Fruit fly (Drosophila melanogaster) whole organism, embryonic: ENCODE data around the gene Ufsp2.
A peak's percentile ranks its signal among the peaks of the same experiment; 100 is the strongest.

Experiments
- Awh ChIP-seq: fragments of 200-800 bp; sonication (Bioruptor generic); IDR thresholded peaks from 2 replicates; pipeline ENCODE4, ENCODE4 v1.3.6; 2022; ENCODE audit warnings: missing biosample characterization, missing genetic modification characterization
- Bgb ChIP-seq: fragments of 200-800 bp; sonication (Bioruptor generic); IDR thresholded peaks from 2 replicates; pipeline ENCODE4 v1.3.6; 2022; ENCODE audit warnings: missing biosample characterization, missing genetic modification characterization; ENCODE audit not compliant: partially characterized antibody
- CG1024 ChIP-seq: fragments of 200-800 bp; sonication (Bioruptor generic); IDR thresholded peaks from 2 replicates; pipeline ENCODE4 v1.3.6; 2022; ENCODE audit warnings: missing biosample characterization, missing genetic modification characterization
- CG12104 ChIP-seq: fragments of 200-800 bp; sonication (Bioruptor generic); optimal IDR thresholded peaks from 3 replicates; lab custom pipeline; 2016; ENCODE audit warnings: missing biosample characterization, missing genetic modification characterization
- CG13287 ChIP-seq: fragments of 200-800 bp; sonication (Bioruptor generic); IDR thresholded peaks from 2 replicates; pipeline ENCODE4 v1.3.6; 2022; ENCODE audit warnings: missing biosample characterization, missing genetic modification characterization; ENCODE audit not compliant: partially characterized antibody
- CG15479 ChIP-seq: fragments of 200-800 bp; sonication (Bioruptor generic); optimal IDR thresholded peaks from 3 replicates; lab custom pipeline; 2019; ENCODE audit warnings: missing biosample characterization, mild to moderate bottlenecking, missing genetic modification characterization, moderate library complexity
- CG15696 ChIP-seq: fragments of 200-800 bp; sonication (Bioruptor generic); optimal IDR thresholded peaks from 2 replicates; lab custom pipeline; 2019; ENCODE audit warnings: missing biosample characterization, mild to moderate bottlenecking, missing genetic modification characterization, moderate library complexity
- CG17361 ChIP-seq: fragments of 200-800 bp; sonication (Bioruptor generic); IDR thresholded peaks from 3 replicates; pipeline ENCODE4 v1.3.6; 2022; ENCODE audit warnings: missing biosample characterization, missing genetic modification characterization
- CG17568 ChIP-seq: fragments of 200-800 bp; sonication (Bioruptor generic); optimal IDR thresholded peaks from 2 replicates; lab custom pipeline; 2018; ENCODE audit warnings: missing biosample characterization, mild to moderate bottlenecking, missing genetic modification characterization, moderate library complexity
- CG2120 ChIP-seq: fragments of 200-800 bp; sonication (Bioruptor generic); optimal IDR thresholded peaks from 3 replicates; lab custom pipeline; 2016; ENCODE audit warnings: missing biosample characterization, missing genetic modification characterization
- CG34422 ChIP-seq: fragments of 200-800 bp; sonication (Bioruptor generic); IDR thresholded peaks from 3 replicates; pipeline ENCODE4 v1.3.6; 2022; ENCODE audit warnings: missing biosample characterization, missing genetic modification characterization
- CG4404 ChIP-seq: fragments of 200-800 bp; sonication (Bioruptor generic); IDR thresholded peaks from 2 replicates; pipeline ENCODE4 v1.3.6; 2022; ENCODE audit warnings: missing biosample characterization, missing genetic modification characterization
- CG7271 ChIP-seq: fragments of 200-800 bp; sonication (Bioruptor generic); optimal IDR thresholded peaks from 2 replicates; lab custom pipeline; 2018; ENCODE audit warnings: missing biosample characterization, mild to moderate bottlenecking, missing genetic modification characterization, moderate library complexity
- CG7786 ChIP-seq: fragments of 200-800 bp; sonication (Bioruptor generic); optimal IDR thresholded peaks from 2 replicates; lab custom pipeline; 2016; ENCODE audit warnings: missing biosample characterization, missing genetic modification characterization
- CG8765 ChIP-seq: fragments of 200-800 bp; sonication (Bioruptor generic); IDR thresholded peaks from 2 replicates; pipeline ENCODE4 v1.3.6; 2022; ENCODE audit warnings: missing biosample characterization, missing genetic modification characterization
- CG9437 ChIP-seq: fragments of 200-800 bp; sonication (Bioruptor generic); optimal IDR thresholded peaks from 2 replicates; lab custom pipeline; 2018; ENCODE audit warnings: missing biosample characterization, mild to moderate bottlenecking, missing genetic modification characterization
- Chrac-16 ChIP-seq: fragments of 200-800 bp; sonication (Bioruptor generic); optimal IDR thresholded peaks from 3 replicates; lab custom pipeline; 2016; ENCODE audit warnings: missing biosample characterization, missing genetic modification characterization
- Deaf1 ChIP-seq: fragments of 200-800 bp; optimal IDR thresholded peaks from 3 replicates; lab custom pipeline; 2019; ENCODE audit warnings: missing biosample characterization, mild to moderate bottlenecking, missing genetic modification characterization, moderate library complexity
- Doc2 ChIP-seq: fragments of 200-800 bp; sonication (Bioruptor generic); IDR thresholded peaks from 2 replicates; pipeline ENCODE4 v1.3.6; 2022; ENCODE audit warnings: missing biosample characterization, missing genetic modification characterization
- NC2α ChIP-seq: fragments of 200-800 bp; sonication (Bioruptor generic); optimal IDR thresholded peaks from 2 replicates; lab custom pipeline; 2016; ENCODE audit warnings: missing biosample characterization, missing genetic modification characterization
- Scr ChIP-seq: fragments of 200-800 bp; sonication (Bioruptor generic); IDR thresholded peaks from 2 replicates; pipeline ENCODE4 v1.3.6; 2022; ENCODE audit warnings: missing biosample characterization, missing genetic modification characterization; ENCODE audit not compliant: partially characterized antibody
- Side ChIP-seq: fragments of 200-800 bp; sonication (Bioruptor generic); optimal IDR thresholded peaks from 2 replicates; lab custom pipeline; 2016; ENCODE audit warnings: missing biosample characterization, missing genetic modification characterization
- TFAM ChIP-seq: fragments of 200-800 bp; sonication (Bioruptor generic); optimal IDR thresholded peaks from 2 replicates; lab custom pipeline; 2017; ENCODE audit warnings: missing biosample characterization, missing genetic modification characterization, inconsistent platforms
- ara ChIP-seq: fragments of 200-800 bp; sonication (Bioruptor generic); IDR thresholded peaks from 2 replicates; pipeline ENCODE4 v1.3.6; 2022; ENCODE audit warnings: missing biosample characterization, missing genetic modification characterization
- ash1 ChIP-seq: fragments of 200-800 bp; sonication (Bioruptor generic); optimal IDR thresholded peaks from 2 replicates; lab custom pipeline; 2018; ENCODE audit warnings: missing biosample characterization, mild to moderate bottlenecking, missing genetic modification characterization
- ato ChIP-seq: fragments of 200-800 bp; sonication (Bioruptor generic); IDR thresholded peaks from 2 replicates; pipeline ENCODE4 v1.3.6; 2022; ENCODE audit warnings: missing biosample characterization, missing genetic modification characterization; ENCODE audit not compliant: partially characterized antibody
- bab2 ChIP-seq: fragments of 200-800 bp; sonication (Bioruptor generic); optimal IDR thresholded peaks from 2 replicates; lab custom pipeline; 2016; ENCODE audit warnings: missing biosample characterization, missing genetic modification characterization
- cato ChIP-seq: fragments of 200-800 bp; sonication (Bioruptor generic); optimal IDR thresholded peaks from 2 replicates; lab custom pipeline; 2016; ENCODE audit warnings: missing biosample characterization, missing genetic modification characterization, borderline replicate concordance
- chinmo ChIP-seq: fragments of 200-800 bp; sonication (Bioruptor generic); IDR thresholded peaks from 4 replicates; pipeline ENCODE4 v1.3.6; 2022; ENCODE audit warnings: missing biosample characterization, missing genetic modification characterization; ENCODE audit not compliant: partially characterized antibody
- dati ChIP-seq: fragments of 200-800 bp; sonication (Bioruptor generic); IDR thresholded peaks from 2 replicates; pipeline ENCODE4 v1.3.6; 2022; ENCODE audit warnings: missing biosample characterization, missing genetic modification characterization
- disco-r ChIP-seq: fragments of 200-800 bp; sonication (Bioruptor generic); optimal IDR thresholded peaks from 2 replicates; lab custom pipeline; 2016; ENCODE audit warnings: missing biosample characterization, missing genetic modification characterization
- dysf ChIP-seq: fragments of 200-800 bp; sonication (Bioruptor generic); IDR thresholded peaks from 3 replicates; pipeline ENCODE4 v1.3.6; 2022; ENCODE audit warnings: missing biosample characterization, missing genetic modification characterization
- ems ChIP-seq: fragments of 200-800 bp; sonication (Bioruptor generic); optimal IDR thresholded peaks from 3 replicates; lab custom pipeline; 2016; ENCODE audit warnings: missing biosample characterization, missing genetic modification characterization
- fd3F ChIP-seq: fragments of 200-800 bp; sonication (Bioruptor generic); optimal IDR thresholded peaks from 2 replicates; lab custom pipeline; 2018; ENCODE audit warnings: missing biosample characterization, mild to moderate bottlenecking, missing genetic modification characterization, moderate library complexity
- h ChIP-seq: fragments of >200 bp; optimal IDR thresholded peaks from 2 replicates; lab custom pipeline; 2017
- hth ChIP-seq: fragments of >200 bp; optimal IDR thresholded peaks from 2 replicates; lab custom pipeline; 2017; ENCODE audit warnings: inconsistent platforms
- ind ChIP-seq: fragments of 200-800 bp; sonication (Bioruptor generic); optimal IDR thresholded peaks from 3 replicates; lab custom pipeline; 2016; ENCODE audit warnings: missing biosample characterization, missing genetic modification characterization
- lola ChIP-seq, 3 experiments: fragments of >200 bp in 2 of 3; fragments of 200-800 bp in 1 of 3; sonication (Bioruptor generic) in 1 of 3; optimal IDR thresholded peaks; 2 replicates each; lab custom pipeline; 2017 to 2019; ENCODE audit warnings: missing biosample characterization in 3 of 3, missing genetic modification characterization in 3 of 3, mild to moderate bottlenecking in 1 of 3, moderate library complexity in 1 of 3
- mam ChIP-seq: fragments of 200-800 bp; sonication (Bioruptor generic); optimal IDR thresholded peaks from 3 replicates; lab custom pipeline; 2016; ENCODE audit warnings: missing biosample characterization, missing genetic modification characterization
- oc ChIP-seq: fragments of 200-800 bp; sonication (Bioruptor generic); optimal IDR thresholded peaks from 2 replicates; lab custom pipeline; 2018; ENCODE audit warnings: missing biosample characterization, mild to moderate bottlenecking, missing genetic modification characterization, moderate library complexity
- org-1 ChIP-seq: fragments of 200-800 bp; sonication (Bioruptor generic); optimal IDR thresholded peaks from 2 replicates; lab custom pipeline; 2017; ENCODE audit warnings: missing biosample characterization, missing genetic modification characterization
- pfk ChIP-seq: fragments of 200-800 bp; sonication (Bioruptor generic); optimal IDR thresholded peaks from 2 replicates; lab custom pipeline; 2018; ENCODE audit warnings: missing biosample characterization, mild to moderate bottlenecking, missing genetic modification characterization, moderate library complexity
- pita ChIP-seq: fragments of 200-800 bp; sonication (Bioruptor generic); optimal IDR thresholded peaks from 2 replicates; lab custom pipeline; 2017; ENCODE audit warnings: missing biosample characterization, mild to moderate bottlenecking, missing genetic modification characterization
- pros ChIP-seq: fragments of 200-800 bp; sonication (Bioruptor generic); optimal IDR thresholded peaks from 3 replicates; lab custom pipeline; 2019; ENCODE audit warnings: missing biosample characterization, mild to moderate bottlenecking, missing genetic modification characterization, moderate library complexity
- psq ChIP-seq: fragments of 200-800 bp; sonication (Bioruptor generic); optimal IDR thresholded peaks from 2 replicates; lab custom pipeline; 2017; ENCODE audit warnings: missing biosample characterization, missing genetic modification characterization
- schlank ChIP-seq: fragments of 200-800 bp; sonication (Bioruptor generic); optimal IDR thresholded peaks from 2 replicates; lab custom pipeline; 2018; ENCODE audit warnings: missing biosample characterization, mild to moderate bottlenecking, missing genetic modification characterization
- seq ChIP-seq: fragments of 200-800 bp; sonication (Bioruptor generic); IDR thresholded peaks from 2 replicates; pipeline ENCODE4 v1.3.6; 2022; ENCODE audit warnings: missing biosample characterization, missing genetic modification characterization
- unpg ChIP-seq: fragments of 200-800 bp; sonication (Bioruptor generic); optimal IDR thresholded peaks from 3 replicates; lab custom pipeline; 2018; ENCODE audit warnings: missing biosample characterization, mild to moderate bottlenecking, missing genetic modification characterization, moderate library complexity
- wdn ChIP-seq: fragments of 200-800 bp; sonication (Bioruptor generic); IDR thresholded peaks from 2 replicates; pipeline ENCODE4 v1.3.6; 2022; ENCODE audit warnings: missing biosample characterization, missing genetic modification characterization

Gene Ufsp2

dm6 chr3L:15625676-15626414 lies 49.5 kb downstream of the Ufsp2 start (continued):
- peak; percentile 34; the same call in 1 of the 2 replicates for TF ChIP-seq CG8765 (GFP tag; lab: Robert Waterston, UW)
- peak; percentile 67 for TF ChIP-seq ara
- TF ChIP-seq Chrac-16 (GFP tag; lab: Kevin White, UChicago) = peak; percentile 83
- TF ChIP-seq wdn (GFP tag; lab: Robert Waterston, UW) = peak; percentile 48; the same call in 1 of the 2 replicates
- peak; percentile 55 for TF ChIP-seq mam
- no peak for TF ChIP-seq pros (GFP tag; lab: Kevin White, UChicago)
- peak; percentile 69 for TF ChIP-seq seq
- peak; percentile 34 for TF ChIP-seq CG7786 (GFP tag; lab: Kevin White, UChicago)
- TF ChIP-seq Deaf1 (tag; lab: Kevin White, UChicago) = peak; percentile 76
- TF ChIP-seq CG7271 (tag; lab: Kevin White, UChicago) = peak; percentile 20
- TF ChIP-seq cato (GFP tag; lab: Kevin White, UChicago) = peak; percentile 66
- TF ChIP-seq CG15479 (GFP tag; lab: Kevin White, UChicago) = no peak
- no peak for TF ChIP-seq h
- TF ChIP-seq CG15696 = peak; percentile 50
- peak; percentile 90 for TF ChIP-seq dysf (GFP tag; lab: Robert Waterston, UW)
- peak; percentile 75 for TF ChIP-seq CG4404 (GFP tag; lab: Robert Waterston, UW)
- peak; percentile 57; the same call in 1 of the 2 replicates for TF ChIP-seq CG1024 (GFP tag; lab: Robert Waterston, UW)
- peak; percentile 86; the same call in 2 of the 3 replicates for TF ChIP-seq CG34422
- peak; percentile 84 for TF ChIP-seq CG2120 (GFP tag; lab: Kevin White, UChicago)
- no peak for TF ChIP-seq Doc2 (GFP tag; lab: Robert Waterston, UW)
- TF ChIP-seq unpg (GFP tag; lab: Kevin White, UChicago) = peak; percentile 94
- TF ChIP-seq org-1 = peak; percentile 92
- peak; percentile 94 for TF ChIP-seq CG9437 (GFP tag; lab: Kevin White, UChicago)
- peak in 1 of 3 experiments; percentile 90 for TF ChIP-seq lola (GFP tag; optimal IDR thresholded peaks at IDR 0.05; lab: Kevin White, UChicago)
- TF ChIP-seq psq = peak; percentile 59
- no peak for TF ChIP-seq Scr (GFP tag; lab: Robert Waterston, UW)
- no peak for TF ChIP-seq dati (GFP tag; lab: Robert Waterston, UW)
- TF ChIP-seq chinmo (GFP tag; lab: Robert Waterston, UW) = peak; percentile 83; the same call in 2 of the 4 replicates
- peak; percentile 40 for TF ChIP-seq ems (GFP tag; lab: Kevin White, UChicago)
- peak; percentile 88 for TF ChIP-seq oc (tag; lab: Kevin White, UChicago)
- TF ChIP-seq ash1 (GFP tag; lab: Kevin White, UChicago) = no peak
- TF ChIP-seq CG17568 (GFP tag; lab: Kevin White, UChicago) = peak; percentile 50
- TF ChIP-seq NC2α (GFP tag; lab: Kevin White, UChicago) = no peak
- TF ChIP-seq schlank (tag; lab: Kevin White, UChicago) = peak; percentile 36
- TF ChIP-seq CG12104 (GFP tag; lab: Kevin White, UChicago) = peak; percentile 89
- peak; percentile 34 for TF ChIP-seq bab2 (GFP tag; lab: Kevin White, UChicago)
- peak; percentile 98 for TF ChIP-seq CG17361
- TF ChIP-seq pfk (GFP tag; lab: Kevin White, UChicago) = no peak
- TF ChIP-seq TFAM = peak; percentile 42
- TF ChIP-seq Awh (GFP tag; lab: Robert Waterston, UW) = peak; percentile 42; the same call in 1 of the 2 replicates
- TF ChIP-seq Bgb (GFP tag; lab: Robert Waterston, UW) = no peak
- no peak; the same call in 1 of the 2 replicates for TF ChIP-seq CG13287 (GFP tag; lab: Robert Waterston, UW)
- TF ChIP-seq fd3F (GFP tag; lab: Kevin White, UChicago) = peak; percentile 89
- TF ChIP-seq ato = no peak
- TF ChIP-seq Side (GFP tag; lab: Kevin White, UChicago) = no peak
- TF ChIP-seq pita = no peak
- TF ChIP-seq hth (lab: Kevin White, UChicago) = no peak
- no peak for TF ChIP-seq disco-r
- TF ChIP-seq ind (GFP tag; lab: Kevin White, UChicago) = peak; percentile 90
